Worm (Caenorhabditis elegans): ENCODE measurements around the gene F26F2.4.

DNA sequence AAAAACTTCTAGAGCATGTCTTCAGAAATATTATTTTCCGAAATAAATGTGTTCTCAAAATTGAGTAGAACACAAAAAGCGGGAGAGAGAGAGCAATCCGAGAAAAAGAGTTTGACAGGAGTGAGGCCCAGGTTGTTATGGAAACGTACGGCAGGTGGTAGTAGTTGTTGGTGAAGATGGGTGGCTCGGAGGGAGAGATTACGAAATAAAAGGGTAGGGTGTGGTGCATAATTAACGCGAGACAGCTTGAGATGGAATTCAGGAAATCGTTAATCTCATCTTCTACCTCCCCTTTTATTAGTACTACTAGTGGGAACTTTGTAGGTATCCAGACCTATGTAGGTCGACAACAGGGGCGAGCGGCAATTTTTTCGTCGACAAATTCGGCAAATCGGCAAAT is 35.0 kb upstream of the F26F2.4 start, which contains the start of gene famh-161:
- TF ChIP-seq ztf-4 (tag; optimal IDR thresholded peaks at IDR 0.05): no peak
- TF ChIP-seq sma-9 (GFP tag; optimal IDR thresholded peaks at IDR 0.05): no peak
- TF ChIP-seq sma-9 (tag; optimal IDR thresholded peaks at IDR 0.05): no peak
- TF ChIP-seq aly-2 (tag; optimal IDR thresholded peaks at IDR 0.05): no peak
- no peak for TF ChIP-seq blmp-1 (tag; optimal IDR thresholded peaks at IDR 0.05; ENCODE audit: insufficient read depth)
- no peak for TF ChIP-seq egl-27 (tag; optimal IDR thresholded peaks at IDR 0.05)
- no peak for TF ChIP-seq unc-39 (tag; optimal IDR thresholded peaks at IDR 0.05)

Data from whole organism, L2 larva.